Fruit fly (Drosophila melanogaster): ENCODE measurements around the gene CG2747.

DNA sequence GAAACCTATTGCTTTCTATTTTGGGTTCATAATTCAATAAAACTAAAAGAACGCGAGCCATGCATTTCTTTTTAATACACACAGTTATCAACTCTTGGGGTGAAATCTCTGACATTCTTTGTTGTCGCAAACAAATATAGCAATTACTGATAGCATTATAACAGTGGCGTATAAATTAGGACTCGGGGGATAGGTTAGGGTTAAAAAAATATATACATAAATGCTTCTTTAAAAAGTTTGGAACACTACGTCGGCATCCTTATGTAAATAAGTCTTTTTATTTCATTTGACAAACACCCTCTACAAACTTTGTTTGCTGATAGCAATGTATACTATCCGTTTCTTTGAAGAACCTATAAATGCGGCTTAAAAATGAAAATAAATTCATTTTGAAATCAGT lies 10.3 kb upstream of the CG2747 start, which contains the start of gene CG43060:
- peak; percentile 31 for TF ChIP-seq CG8159 (tag; optimal IDR thresholded peaks at IDR 0.05)
- no peak for TF ChIP-seq D1 (tag; optimal IDR thresholded peaks at IDR 0.05)
- no peak for TF ChIP-seq Snoo (tag; optimal IDR thresholded peaks at IDR 0.05)
- no peak for TF ChIP-seq CG12605 (GFP tag; IDR thresholded peaks at IDR 0.05)
- peak; percentile 38 for TF ChIP-seq CG14655 (GFP tag; optimal IDR thresholded peaks at IDR 0.05)
- peak; percentile 29 for TF ChIP-seq CG17806 (tag; optimal IDR thresholded peaks at IDR 0.05)
- no peak for TF ChIP-seq Pif1B (GFP tag; optimal IDR thresholded peaks at IDR 0.05)
- TF ChIP-seq fd96Ca (GFP tag; IDR thresholded peaks at IDR 0.05) = no peak
- no peak for TF ChIP-seq EcR (GFP tag; optimal IDR thresholded peaks at IDR 0.05)
